Fruit fly (Drosophila melanogaster) whole organism, embryonic: ENCODE measurements around the gene CG9667.
A peak's percentile ranks its signal among the peaks of the same experiment; 100 is the strongest.

Source experiments
- Abd-B ChIP-seq: fragments of 200-800 bp; sonication (Bioruptor generic); optimal IDR thresholded peaks from 2 replicates; lab custom pipeline; 2018; ENCODE audit warnings: missing biosample characterization, mild to moderate bottlenecking, missing genetic modification characterization, moderate library complexity
- Ada2b ChIP-seq: fragments of 200-800 bp; sonication (Bioruptor generic); IDR thresholded peaks from 2 replicates; pipeline ENCODE4 v1.3.6; 2022; ENCODE audit warnings: missing biosample characterization, missing genetic modification characterization
- Awh ChIP-seq: fragments of 200-800 bp; sonication (Bioruptor generic); IDR thresholded peaks from 2 replicates; pipeline ENCODE4, ENCODE4 v1.3.6; 2022; ENCODE audit warnings: missing biosample characterization, missing genetic modification characterization
- CG10366 ChIP-seq: fragments of 200-800 bp; sonication (Bioruptor generic); IDR thresholded peaks from 2 replicates; pipeline ENCODE4 v1.3.6; 2022; ENCODE audit warnings: missing biosample characterization, missing genetic modification characterization
- CG10543 ChIP-seq: fragments of 200-800 bp; sonication (Bioruptor generic); optimal IDR thresholded peaks from 3 replicates; lab custom pipeline; 2017; ENCODE audit warnings: missing biosample characterization, mild to moderate bottlenecking, missing genetic modification characterization, moderate library complexity
- CG10959 ChIP-seq: fragments of 200-800 bp; sonication (Bioruptor generic); IDR thresholded peaks from 2 replicates; pipeline ENCODE4 v1.3.6; 2022; ENCODE audit warnings: missing biosample characterization, missing genetic modification characterization
- CG11085 ChIP-seq: fragments of 200-800 bp; sonication (Bioruptor generic); IDR thresholded peaks from 2 replicates; pipeline ENCODE4 v1.3.6; 2022; ENCODE audit warnings: missing biosample characterization, missing genetic modification characterization
- CG11247 ChIP-seq: fragments of 200-800 bp; sonication (Bioruptor generic); IDR thresholded peaks from 2 replicates; pipeline ENCODE4 v1.3.6; 2022; ENCODE audit warnings: missing biosample characterization, missing genetic modification characterization
- CG13123 ChIP-seq: fragments of 200-800 bp; sonication (Bioruptor generic); optimal IDR thresholded peaks from 2 replicates; lab custom pipeline; 2016; ENCODE audit warnings: missing biosample characterization, missing genetic modification characterization
- CG13624 ChIP-seq: fragments of 200-800 bp; sonication (Bioruptor generic); optimal IDR thresholded peaks from 2 replicates; lab custom pipeline; 2016; ENCODE audit warnings: missing biosample characterization, missing genetic modification characterization
- CG15514 ChIP-seq: fragments of 200-800 bp; sonication (Bioruptor generic); optimal IDR thresholded peaks from 3 replicates; lab custom pipeline; 2017; ENCODE audit warnings: missing biosample characterization, missing genetic modification characterization, mild to moderate bottlenecking, moderate library complexity, missing genetic modification reagents
- CG31365 ChIP-seq: fragments of 200-800 bp; sonication (Bioruptor generic); optimal IDR thresholded peaks from 2 replicates; lab custom pipeline; 2018; ENCODE audit warnings: missing biosample characterization, mild to moderate bottlenecking, missing genetic modification characterization
- CG3726 ChIP-seq: fragments of 200-800 bp; sonication (Bioruptor generic); IDR thresholded peaks from 3 replicates; pipeline ENCODE4, ENCODE4 v1.3.6; 2022; ENCODE audit warnings: missing biosample characterization, missing genetic modification characterization
- CG9817 ChIP-seq: fragments of 200-800 bp; sonication (Bioruptor generic); optimal IDR thresholded peaks from 2 replicates; lab custom pipeline; 2018; ENCODE audit warnings: missing biosample characterization, mild to moderate bottlenecking, missing genetic modification characterization, moderate library complexity
- Chrac-16 ChIP-seq: fragments of 200-800 bp; sonication (Bioruptor generic); optimal IDR thresholded peaks from 3 replicates; lab custom pipeline; 2016; ENCODE audit warnings: missing biosample characterization, missing genetic modification characterization
- CkIIα-i1 ChIP-seq: fragments of 200-800 bp; sonication (Bioruptor generic); IDR thresholded peaks from 2 replicates; pipeline ENCODE4 v1.3.6; 2022; ENCODE audit warnings: missing biosample characterization, missing genetic modification characterization
- Dbx ChIP-seq: fragments of 200-800 bp; sonication (Bioruptor generic); IDR thresholded peaks from 3 replicates; pipeline ENCODE4 v1.3.6; 2022; ENCODE audit warnings: missing biosample characterization, missing genetic modification characterization
- Dip2 ChIP-seq: fragments of 200-800 bp; sonication (Bioruptor generic); IDR thresholded peaks from 2 replicates; pipeline ENCODE4 v1.3.6; 2022; ENCODE audit warnings: missing biosample characterization, missing genetic modification characterization
- Elba2 ChIP-seq: fragments of 200-800 bp; sonication (Bioruptor generic); optimal IDR thresholded peaks from 3 replicates; lab custom pipeline; 2016; ENCODE audit warnings: missing biosample characterization, missing genetic modification characterization
- H2.0 ChIP-seq: fragments of 200-800 bp; sonication (Bioruptor generic); IDR thresholded peaks from 2 replicates; pipeline ENCODE4 v1.3.6; 2022; ENCODE audit warnings: missing biosample characterization, missing genetic modification characterization
- HLH4C ChIP-seq: fragments of 200-800 bp; sonication (Bioruptor generic); IDR thresholded peaks from 3 replicates; pipeline ENCODE4 v1.3.6; 2022; ENCODE audit warnings: missing biosample characterization, missing genetic modification characterization; ENCODE audit not compliant: partially characterized antibody
- Hr3 ChIP-seq: fragments of 200-800 bp; sonication (Bioruptor generic); optimal IDR thresholded peaks from 3 replicates; lab custom pipeline; 2016; ENCODE audit warnings: missing biosample characterization, missing genetic modification characterization
- Med ChIP-seq: fragments of 200-800 bp; sonication (Bioruptor generic); peaks from one replicate; lab custom pipeline; 2016; ENCODE audit warnings: missing biosample characterization, missing genetic modification characterization, mild to moderate bottlenecking, inconsistent platforms, moderate library complexity
- Mrtf ChIP-seq: fragments of 200-800 bp; sonication (Bioruptor generic); IDR thresholded peaks from 3 replicates; pipeline ENCODE4 v1.3.6; 2022; ENCODE audit warnings: missing biosample characterization, missing genetic modification characterization
- Myb ChIP-seq: fragments of 200-800 bp; sonication (Bioruptor generic); optimal IDR thresholded peaks from 2 replicates; lab custom pipeline; 2016; ENCODE audit warnings: missing biosample characterization, missing genetic modification characterization
- NK7.1 ChIP-seq: fragments of 200-800 bp; sonication (Bioruptor generic); optimal IDR thresholded peaks from 3 replicates; lab custom pipeline; 2016; ENCODE audit warnings: missing biosample characterization, missing genetic modification characterization
- Sry-β ChIP-seq: fragments of 200-800 bp; sonication (Bioruptor generic); optimal IDR thresholded peaks from 2 replicates; lab custom pipeline; 2018; ENCODE audit warnings: missing biosample characterization, mild to moderate bottlenecking, missing genetic modification characterization, moderate library complexity
- Usf ChIP-seq: fragments of 200-800 bp; sonication (Bioruptor generic); optimal IDR thresholded peaks from 2 replicates; lab custom pipeline; 2017; ENCODE audit warnings: missing genotype, missing biosample characterization, missing genetic modification characterization
- Vsx1 ChIP-seq: fragments of 200-800 bp; sonication (Bioruptor generic); optimal IDR thresholded peaks from 2 replicates; lab custom pipeline; 2017; ENCODE audit warnings: missing biosample characterization, mild to moderate bottlenecking, missing genetic modification characterization, missing genetic modification reagents
- br ChIP-seq: fragments of >200 bp; optimal IDR thresholded peaks from 2 replicates; lab custom pipeline; 2017
- da ChIP-seq: fragments of 200-800 bp; sonication (Bioruptor generic); optimal IDR thresholded peaks from 2 replicates; lab custom pipeline; 2016; ENCODE audit warnings: missing biosample characterization, missing genetic modification characterization
- esg ChIP-seq: fragments of 200-800 bp; sonication (Bioruptor generic); conservative IDR thresholded peaks from 2 replicates; pipeline ENCODE4 v1.3.6; 2022; ENCODE audit warnings: missing biosample characterization, missing genetic modification characterization
- gsb ChIP-seq: fragments of 200-800 bp; sonication (Bioruptor generic); IDR thresholded peaks from 2 replicates; pipeline ENCODE4 v1.3.6; 2022; ENCODE audit warnings: missing biosample characterization, missing genetic modification characterization
- gsb-n ChIP-seq: fragments of 200-800 bp; sonication (Bioruptor generic); optimal IDR thresholded peaks from 3 replicates; lab custom pipeline; 2018; ENCODE audit warnings: missing biosample characterization, mild to moderate bottlenecking, missing genetic modification characterization
- ham ChIP-seq: fragments of 200-800 bp; sonication (Bioruptor generic); IDR thresholded peaks from 2 replicates; pipeline ENCODE4 v1.3.6; 2022; ENCODE audit warnings: missing biosample characterization, missing genetic modification characterization
- hbn ChIP-seq: fragments of 200-800 bp; sonication (Bioruptor generic); IDR thresholded peaks from 2 replicates; pipeline ENCODE4 v1.3.6; 2022; ENCODE audit warnings: missing biosample characterization, missing genetic modification characterization; ENCODE audit not compliant: partially characterized antibody
- hkb ChIP-seq, 2 experiments: fragments of 200-800 bp in 1 of 2; fragments of >200 bp in 1 of 2; sonication (Bioruptor generic) in 1 of 2; IDR thresholded peaks in 1 of 2; optimal IDR thresholded peaks in 1 of 2; 2 replicates each; pipeline versions ENCODE4 v1.3.6 to Lab custom; 2017 to 2022; ENCODE audit warnings: missing biosample characterization in 1 of 2, missing genetic modification characterization in 1 of 2
- hth ChIP-seq: fragments of >200 bp; optimal IDR thresholded peaks from 2 replicates; lab custom pipeline; 2017; ENCODE audit warnings: inconsistent platforms
- maf-S ChIP-seq: fragments of 200-800 bp; sonication (Bioruptor generic); optimal IDR thresholded peaks from 2 replicates; lab custom pipeline; 2016; ENCODE audit warnings: missing biosample characterization, missing genetic modification characterization
- nmo ChIP-seq: fragments of 200-800 bp; sonication (Bioruptor generic); optimal IDR thresholded peaks from 2 replicates; lab custom pipeline; 2018; ENCODE audit warnings: missing biosample characterization, mild to moderate bottlenecking, missing genetic modification characterization, moderate library complexity
- p53 ChIP-seq: fragments of 200-800 bp; sonication (Bioruptor generic); optimal IDR thresholded peaks from 2 replicates; lab custom pipeline; 2016; ENCODE audit warnings: missing biosample characterization, missing genetic modification characterization
- peb ChIP-seq: fragments of 200-800 bp; sonication (Bioruptor generic); IDR thresholded peaks from 2 replicates; pipeline ENCODE4 v1.3.6; 2022; ENCODE audit warnings: missing biosample characterization, missing genetic modification characterization
- salm ChIP-seq: fragments of 200-800 bp; sonication (Bioruptor generic); optimal IDR thresholded peaks from 2 replicates; lab custom pipeline; 2018; ENCODE audit warnings: missing biosample characterization, mild to moderate bottlenecking, missing genetic modification characterization
- sima ChIP-seq: fragments of 200-800 bp; sonication (Bioruptor generic); optimal IDR thresholded peaks from 2 replicates; lab custom pipeline; 2016; ENCODE audit warnings: missing biosample characterization, missing genetic modification characterization
- sna ChIP-seq: fragments of 200-800 bp; sonication (Bioruptor generic); IDR thresholded peaks from 2 replicates; pipeline ENCODE4 v1.3.6; 2022; ENCODE audit warnings: missing biosample characterization, missing genetic modification characterization; ENCODE audit not compliant: partially characterized antibody
- unpg ChIP-seq: fragments of 200-800 bp; sonication (Bioruptor generic); optimal IDR thresholded peaks from 3 replicates; lab custom pipeline; 2018; ENCODE audit warnings: missing biosample characterization, mild to moderate bottlenecking, missing genetic modification characterization, moderate library complexity
- vfl ChIP-seq: fragments of 200-800 bp; sonication (Bioruptor generic); optimal IDR thresholded peaks from 2 replicates; lab custom pipeline; 2016; ENCODE audit warnings: missing biosample characterization, missing genetic modification characterization
- vvl ChIP-seq: fragments of 200-800 bp; sonication (Bioruptor generic); IDR thresholded peaks from 2 replicates; pipeline ENCODE4 v1.3.6; 2022; ENCODE audit warnings: missing biosample characterization, missing genetic modification characterization
- wek ChIP-seq: fragments of 200-800 bp; sonication (Bioruptor generic); optimal IDR thresholded peaks from 3 replicates; lab custom pipeline; 2018; ENCODE audit warnings: missing biosample characterization, mild to moderate bottlenecking, missing genetic modification characterization, moderate library complexity
- wor ChIP-seq: fragments of 200-800 bp; sonication (Bioruptor generic); IDR thresholded peaks from 2 replicates; pipeline ENCODE4 v1.3.6; 2022; ENCODE audit warnings: missing biosample characterization, missing genetic modification characterization

Gene CG9667

DNA sequence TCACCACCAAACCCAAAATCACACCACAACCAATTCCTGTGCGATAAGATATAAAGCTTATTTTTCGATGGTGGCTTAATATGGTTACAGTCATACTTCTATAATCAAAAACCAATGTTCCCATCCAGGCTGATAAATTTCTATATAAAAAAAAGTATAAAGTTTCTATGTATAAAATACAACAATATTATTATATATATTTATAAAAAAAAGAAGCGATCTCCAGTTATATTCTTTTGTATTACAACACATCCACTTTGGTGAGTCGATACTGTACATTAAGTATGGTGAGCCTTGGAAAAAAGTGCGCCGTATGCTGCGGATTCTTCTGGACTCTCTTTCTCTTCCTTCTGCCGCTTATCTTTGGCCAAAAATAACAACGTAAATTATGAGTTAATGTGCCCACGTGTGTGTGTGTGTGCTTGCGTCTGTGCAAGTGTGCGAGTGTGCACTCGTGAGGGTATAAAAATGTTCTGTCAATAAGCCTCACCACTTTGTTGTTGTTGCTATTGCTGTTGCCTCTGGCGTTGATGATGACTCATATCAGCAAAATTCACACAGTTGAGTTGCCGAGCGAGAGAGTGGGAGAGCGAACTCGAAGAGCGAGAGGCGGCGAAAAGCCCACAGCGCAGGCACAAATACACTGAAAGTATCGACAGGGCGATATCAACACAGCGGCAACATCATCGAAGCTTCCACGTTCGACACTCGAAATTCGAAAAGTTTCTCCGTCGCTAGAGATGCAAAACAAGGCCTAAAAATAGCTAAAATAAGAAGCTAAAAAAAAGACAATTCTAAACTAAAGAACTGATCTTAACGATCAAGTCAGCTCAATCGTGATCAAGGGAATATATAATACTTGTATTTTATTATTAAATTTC, 6.5 kb downstream of the CG9667 start (continued):
- TF ChIP-seq Hr3 (peak; percentile 62), HLH4C (GFP tag; lab: Robert Waterston, UW) (no peak), CG3726 (GFP tag; lab: Robert Waterston, UW) (no peak), NK7.1 (GFP tag; lab: Kevin White, UChicago) (no peak), CG10366 (GFP tag; lab: Robert Waterston, UW) (peak; percentile 56), hbn (GFP tag; lab: Robert Waterston, UW) (peak; percentile 36), gsb-n (tag; lab: Kevin White, UChicago) (peak; percentile 53), Sry-β (GFP tag; lab: Kevin White, UChicago) (peak; percentile 89), ham (GFP tag; lab: Robert Waterston, UW) (no peak), unpg (peak; percentile 76), hkb (optimal IDR thresholded peaks at IDR 0.05; lab: Kevin White, UChicago) (no peak), hkb (GFP tag; IDR thresholded peaks at IDR 0.05; lab: Robert Waterston, UW) (peak; percentile 66), vvl (GFP tag; lab: Robert Waterston, UW) (peak; percentile 74), vfl (no peak), Dip2 (no peak), nmo (GFP tag; lab: Kevin White, UChicago) (peak; percentile 63), CG15514 (GFP tag; lab: Kevin White, UChicago) (peak; percentile 71), Elba2 (no peak), CG9817 (tag; lab: Kevin White, UChicago) (peak; percentile 73), sima (no peak), CG11247 (GFP tag; lab: Robert Waterston, UW) (peak; percentile 5; the same call in 1 of the 2 replicates), CG13624 (peak; percentile 67), Usf (GFP tag; lab: Kevin White, UChicago) (peak; percentile 2), CG10543 (GFP tag; lab: Kevin White, UChicago) (peak; percentile 74), Med (GFP tag; lab: Kevin White, UChicago) (peak; percentile 81), CG10959 (GFP tag; lab: Robert Waterston, UW) (no peak), da (GFP tag; lab: Kevin White, UChicago) (no peak), Chrac-16 (peak; percentile 15), esg (GFP tag; lab: Robert Waterston, UW) (peak; percentile 47), Awh (GFP tag; lab: Robert Waterston, UW) (no peak), Abd-B (GFP tag; lab: Kevin White, UChicago) (peak; percentile 35), Vsx1 (GFP tag; lab: Kevin White, UChicago) (no peak), maf-S (no peak), gsb (GFP tag; lab: Robert Waterston, UW) (no peak), salm (tag; lab: Kevin White, UChicago) (peak; percentile 39), wor (peak; percentile 41; the same call in 1 of the 2 replicates), Dbx (GFP tag; lab: Robert Waterston, UW) (peak; percentile 66), CG11085 (GFP tag; lab: Robert Waterston, UW) (peak; percentile 51; the same call in 1 of the 2 replicates), wek (GFP tag; lab: Kevin White, UChicago) (peak; percentile 64), Ada2b (GFP tag; lab: Robert Waterston, UW) (peak; percentile 66), Mrtf (GFP tag; lab: Robert Waterston, UW) (no peak), sna (GFP tag; lab: Robert Waterston, UW) (peak; percentile 48), br (no peak), p53 (GFP tag; lab: Kevin White, UChicago) (no peak), CkIIα-i1 (GFP tag; lab: Robert Waterston, UW) (no peak), H2.0 (peak; percentile 68), hth (lab: Kevin White, UChicago) (no peak), peb (GFP tag; lab: Robert Waterston, UW) (no peak), Myb (GFP tag; lab: Kevin White, UChicago) (no peak), CG13123 (no peak), CG31365 (tag; lab: Kevin White, UChicago) (no peak)
